Fruit fly (Drosophila melanogaster) Kc167 (cell line): ENCODE data around the gene CG3184.

Experiments
- Myc ChIP-seq: fragments of >200 bp; optimal IDR thresholded peaks from 2 replicates; lab custom pipeline; 2017; ENCODE audit warnings: missing external identifiers
- h ChIP-seq: fragments of >200 bp; optimal IDR thresholded peaks from 3 replicates; lab custom pipeline; 2018; ENCODE audit warnings: missing external identifiers
- ttk ChIP-seq: sonication (Bioruptor generic); optimal IDR thresholded peaks from 2 replicates; lab custom pipeline; 2017; ENCODE audit warnings: missing external identifiers

DNA sequence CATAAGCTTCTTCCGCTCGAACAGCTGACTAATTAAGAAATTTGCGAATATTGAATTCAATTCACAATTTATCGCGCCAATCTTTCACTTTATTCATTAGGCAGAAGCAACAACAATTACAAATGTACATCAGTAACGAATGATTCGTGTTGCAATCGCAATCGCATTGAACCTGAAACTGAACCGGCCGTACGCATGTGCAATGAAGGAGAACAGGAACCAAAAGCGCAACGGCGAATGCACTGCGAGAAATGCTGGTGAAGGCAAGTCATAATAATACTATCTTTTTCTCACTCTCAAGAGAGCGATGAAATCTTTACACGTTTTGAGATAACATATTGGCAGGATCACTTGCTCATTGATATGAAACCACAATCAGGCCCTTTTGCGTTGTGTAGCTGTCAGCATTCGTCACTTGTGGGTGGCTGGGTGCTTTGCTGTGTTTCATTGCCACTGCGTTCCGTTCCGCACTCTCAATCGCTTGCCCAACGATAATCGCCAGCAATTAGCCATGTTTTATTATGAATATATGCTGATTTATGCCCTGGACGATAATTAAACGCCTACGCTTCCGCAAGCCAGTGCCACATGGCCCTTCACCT lies 36.4 kb upstream of the CG3184 start:
- no peak for TF ChIP-seq h
- TF ChIP-seq Myc (lab: Kevin White, UChicago), result no peak
- TF ChIP-seq ttk, result no peak
